Worm (Caenorhabditis elegans) whole organism, early embryonic: ENCODE results near the gene nsun-1.

Experiments
- B0310.2 ChIP-seq: sonication (generic microtip); optimal IDR thresholded peaks from 2 replicates; lab custom pipeline; 2016; ENCODE audit warnings: mild to moderate bottlenecking, missing genetic modification characterization, missing compliant biosample characterization
- F13C5.2 ChIP-seq: sonication (generic microtip); optimal IDR thresholded peaks from 2 replicates; lab custom pipeline; 2017; ENCODE audit warnings: mild to moderate bottlenecking, missing genetic modification characterization, inconsistent platforms, missing compliant biosample characterization
- aly-1 ChIP-seq: sonication (generic microtip); optimal IDR thresholded peaks from 2 replicates; lab custom pipeline; 2016; ENCODE audit warnings: missing genetic modification characterization, missing compliant biosample characterization
- ama-1 ChIP-seq: fragments of 150-350 bp; optimal IDR thresholded peaks from 2 replicates; lab custom pipeline; 2014
- ceh-13 ChIP-seq: fragments of 200-800 bp; sonication (Bioruptor generic); optimal IDR thresholded peaks from 2 replicates; lab custom pipeline; 2018; ENCODE audit warnings: mild to moderate bottlenecking, missing genetic modification characterization, missing compliant biosample characterization
- ceh-36 ChIP-seq: sonication (generic microtip); optimal IDR thresholded peaks from 2 replicates; lab custom pipeline; 2016; ENCODE audit warnings: missing genetic modification characterization, inconsistent platforms, missing compliant biosample characterization
- ets-7 ChIP-seq: sonication (generic microtip); optimal IDR thresholded peaks from 2 replicates; lab custom pipeline; 2016; ENCODE audit warnings: missing genotype, missing genetic modification characterization, missing compliant biosample characterization
- flt-1 ChIP-seq: fragments of 200-800 bp; sonication (Bioruptor generic); IDR thresholded peaks from 2 replicates; pipeline ENCODE4 v1.3.6; 2022; ENCODE audit warnings: missing genetic modification characterization, missing compliant biosample characterization
- hmbx-1 ChIP-seq: sonication (generic microtip); optimal IDR thresholded peaks from 2 replicates; lab custom pipeline; 2016; ENCODE audit warnings: mild to moderate bottlenecking, missing genetic modification characterization, missing compliant biosample characterization
- hmg-4 ChIP-seq: fragments of 200-800 bp; sonication (Bioruptor generic); optimal IDR thresholded peaks from 2 replicates; lab custom pipeline; 2018; ENCODE audit warnings: mild to moderate bottlenecking, missing genetic modification characterization, missing compliant biosample characterization
- hnd-1 ChIP-seq: sonication (generic microtip); optimal IDR thresholded peaks from 2 replicates; lab custom pipeline; 2016; ENCODE audit warnings: missing genetic modification characterization, missing compliant biosample characterization
- pes-1 ChIP-seq: fragments of 200-800 bp; sonication (Bioruptor generic); IDR thresholded peaks from 2 replicates; pipeline ENCODE4 v1.3.6; 2022; ENCODE audit warnings: missing genetic modification reagents, missing genetic modification characterization, missing compliant biosample characterization
- scrt-1 ChIP-seq: fragments of 200-800 bp; sonication (Bioruptor generic); IDR thresholded peaks from 2 replicates; pipeline ENCODE4 v1.3.6; 2022; ENCODE audit warnings: missing genetic modification characterization, missing compliant biosample characterization
- sea-1 ChIP-seq: fragments of 200-800 bp; sonication (Bioruptor generic); conservative IDR thresholded peaks from 2 replicates; pipeline ENCODE4 v1.3.6; 2022; ENCODE audit warnings: missing genetic modification characterization, missing compliant biosample characterization
- tbx-11 ChIP-seq: fragments of 200-800 bp; sonication (Bioruptor generic); IDR thresholded peaks from 2 replicates; pipeline ENCODE4 v1.3.6; 2022; ENCODE audit warnings: missing genetic modification characterization, missing compliant biosample characterization
- tbx-37 ChIP-seq: fragments of 200-800 bp; sonication (Bioruptor generic); conservative IDR thresholded peaks from 2 replicates; pipeline ENCODE4 v1.3.6; 2022; ENCODE audit warnings: missing genetic modification reagents, missing genetic modification characterization, missing compliant biosample characterization
- tra-4 ChIP-seq: sonication (generic microtip); optimal IDR thresholded peaks from 2 replicates; lab custom pipeline; 2017; ENCODE audit warnings: missing genetic modification characterization, missing compliant biosample characterization

Gene nsun-1

ce11 chrII:437279-437678 lies 38.5 kb downstream of the nsun-1 start:
- no peak for TF ChIP-seq ceh-36 (tag; lab: Kevin White, UChicago)
- no peak for TF ChIP-seq pes-1 (GFP tag; lab: Robert Waterston, UW)
- no peak for TF ChIP-seq ets-7
- no peak for TF ChIP-seq aly-1 (tag; lab: Kevin White, UChicago)

- TF ChIP-seq tbx-37 (no peak), pes-1 (GFP tag; lab: Robert Waterston, UW) (no peak), ets-7 (no peak), F13C5.2 (tag; lab: Kevin White, UChicago) (no peak), ama-1 (no peak), ceh-36 (tag; lab: Kevin White, UChicago) (no peak), flt-1 (GFP tag; lab: Robert Waterston, UW) (no peak), hmbx-1 (tag; lab: Kevin White, UChicago) (no peak), ceh-13 (no peak), aly-1 (tag; lab: Kevin White, UChicago) (no peak), tra-4 (tag; lab: Kevin White, UChicago) (no peak), sea-1 (GFP tag; lab: Robert Waterston, UW) (no peak), hnd-1 (no peak), B0310.2 (tag; lab: Kevin White, UChicago) (no peak), tbx-11 (GFP tag; lab: Robert Waterston, UW) (no peak), hmg-4 (GFP tag; lab: Kevin White, UChicago) (no peak), scrt-1 (no peak)
Measured at ce11 chrII:423086-423485, 52.7 kb downstream of the nsun-1 start, which contains the start of gene C24H12.8. C24H12.8 (minus strand) TSS chrII:423186.
